Worm (Caenorhabditis elegans) whole organism, L3 larva: ENCODE measurements around the gene R11D1.7.

Experiments
- R02D3.7 ChIP-seq: fragments of 150-350 bp; optimal IDR thresholded peaks from 2 replicates; lab custom pipeline; 2014; ENCODE audit warnings: missing biosample characterization, missing genetic modification characterization
- ZK546.5 ChIP-seq: sonication (generic microtip); optimal IDR thresholded peaks from 2 replicates; lab custom pipeline; 2017; ENCODE audit warnings: missing biosample characterization, missing genetic modification characterization
- aly-2 ChIP-seq: fragments of 150-350 bp; optimal IDR thresholded peaks from 2 replicates; lab custom pipeline; 2014; ENCODE audit warnings: missing biosample characterization, missing genetic modification characterization
- ama-1 ChIP-seq: fragments of 150-350 bp; optimal IDR thresholded peaks from 2 replicates; lab custom pipeline; 2018
- ceh-16 ChIP-seq: sonication (generic microtip); optimal IDR thresholded peaks from 2 replicates; lab custom pipeline; 2017; ENCODE audit warnings: missing biosample characterization, missing genetic modification characterization
- ceh-82 ChIP-seq: fragments of 150-350 bp; optimal IDR thresholded peaks from 2 replicates; lab custom pipeline; 2014; ENCODE audit warnings: missing biosample characterization, missing genetic modification characterization
- ceh-9 ChIP-seq: sonication (generic microtip); optimal IDR thresholded peaks from 2 replicates; lab custom pipeline; 2018; ENCODE audit warnings: missing biosample characterization, missing genetic modification characterization
- daf-12 ChIP-seq: fragments of 150-350 bp; optimal IDR thresholded peaks from 2 replicates; lab custom pipeline; 2014; ENCODE audit warnings: missing biosample characterization, missing genetic modification reagents, missing genetic modification characterization
- egl-27 ChIP-seq: sonication (generic microtip); optimal IDR thresholded peaks from 4 replicates; lab custom pipeline; 2017; ENCODE audit warnings: missing biosample characterization, missing genetic modification reagents, missing genetic modification characterization
- elt-1 ChIP-seq: fragments of 150-350 bp; optimal IDR thresholded peaks from 2 replicates; lab custom pipeline; 2014; ENCODE audit warnings: missing biosample characterization, missing genetic modification characterization
- elt-2 ChIP-seq: sonication (generic microtip); optimal IDR thresholded peaks from 2 replicates; lab custom pipeline; 2016; ENCODE audit warnings: missing genetic modification reagents, mild to moderate bottlenecking, missing genetic modification characterization, missing compliant biosample characterization
- fkh-10 ChIP-seq: sonication (generic microtip); optimal IDR thresholded peaks from 2 replicates; lab custom pipeline; 2017; ENCODE audit warnings: missing biosample characterization, missing genetic modification reagents, missing genetic modification characterization
- fkh-2 ChIP-seq: fragments of 150-350 bp; optimal IDR thresholded peaks from 2 replicates; lab custom pipeline; 2014; ENCODE audit warnings: missing biosample characterization, missing genetic modification reagents, missing genetic modification characterization
- hmg-11 ChIP-seq: sonication (generic microtip); optimal IDR thresholded peaks from 2 replicates; lab custom pipeline; 2016; ENCODE audit warnings: missing genetic modification characterization, missing compliant biosample characterization
- jun-1 ChIP-seq: fragments of 150-350 bp; optimal IDR thresholded peaks from 2 replicates; lab custom pipeline; 2014; ENCODE audit warnings: missing biosample characterization, missing genetic modification reagents, missing genetic modification characterization
- lin-15B ChIP-seq: fragments of 150-350 bp; optimal IDR thresholded peaks from 2 replicates; lab custom pipeline; 2014; ENCODE audit warnings: missing biosample characterization, missing genetic modification characterization
- lsy-12 ChIP-seq: sonication (generic microtip); optimal IDR thresholded peaks from 2 replicates; lab custom pipeline; 2016; ENCODE audit warnings: mild to moderate bottlenecking, missing genetic modification characterization, missing compliant biosample characterization
- mdl-1 ChIP-seq: fragments of 150-350 bp; optimal IDR thresholded peaks from 2 replicates; lab custom pipeline; 2014; ENCODE audit warnings: missing biosample characterization, missing genetic modification characterization
- mml-1 ChIP-seq: fragments of 150-350 bp; sonication (generic microtip); optimal IDR thresholded peaks from 3 replicates; lab custom pipeline; 2014; ENCODE audit warnings: missing biosample characterization, missing genetic modification characterization
- nfya-1 ChIP-seq: sonication (generic microtip); optimal IDR thresholded peaks from 2 replicates; lab custom pipeline; 2017; ENCODE audit warnings: missing genetic modification characterization, mild to moderate bottlenecking, missing compliant biosample characterization, antibody characterized with exemption, moderate library complexity; ENCODE audit not compliant: insufficient read depth
- nhr-23 ChIP-seq: fragments of 150-350 bp; optimal IDR thresholded peaks from 2 replicates; lab custom pipeline; 2014; ENCODE audit warnings: missing biosample characterization, missing genetic modification reagents, missing genetic modification characterization
- nhr-25 ChIP-seq: sonication (generic microtip); optimal IDR thresholded peaks from 2 replicates; lab custom pipeline; 2017; ENCODE audit warnings: missing biosample characterization, missing genetic modification characterization
- nhr-28 ChIP-seq: fragments of 150-350 bp; optimal IDR thresholded peaks from 2 replicates; lab custom pipeline; 2014; ENCODE audit warnings: missing biosample characterization, missing genetic modification characterization
- nhr-77 ChIP-seq: fragments of 150-350 bp; optimal IDR thresholded peaks from 2 replicates; lab custom pipeline; 2014; ENCODE audit warnings: missing biosample characterization, missing genetic modification characterization
- pha-4 ChIP-seq: fragments of 150-350 bp; optimal IDR thresholded peaks from 2 replicates; lab custom pipeline; 2014; ENCODE audit warnings: missing biosample characterization, missing genetic modification reagents, missing genetic modification characterization
- pqm-1 ChIP-seq: fragments of 150-350 bp; optimal IDR thresholded peaks from 2 replicates; lab custom pipeline; 2017; ENCODE audit warnings: missing biosample characterization, missing genetic modification characterization, inconsistent platforms
- sea-2 ChIP-seq: fragments of 150-350 bp; sonication (generic microtip); optimal IDR thresholded peaks from 4 replicates; lab custom pipeline; 2014; ENCODE audit warnings: missing biosample characterization, missing genetic modification reagents, missing genetic modification characterization
- skn-1 ChIP-seq: fragments of 150-350 bp; optimal IDR thresholded peaks from 2 replicates; lab custom pipeline; 2014; ENCODE audit warnings: missing biosample characterization, missing genetic modification characterization
- snpc-4 ChIP-seq: fragments of 150-350 bp; optimal IDR thresholded peaks from 2 replicates; lab custom pipeline; 2014; ENCODE audit warnings: missing biosample characterization, missing genetic modification characterization
- tbx-2 ChIP-seq: sonication (generic microtip); optimal IDR thresholded peaks from 2 replicates; lab custom pipeline; 2016; ENCODE audit warnings: mild to moderate bottlenecking, missing genetic modification characterization, missing compliant biosample characterization
- unc-39 ChIP-seq: sonication (generic microtip); optimal IDR thresholded peaks from 4 replicates; lab custom pipeline; 2017; ENCODE audit warnings: missing biosample characterization, missing genetic modification characterization
- ztf-4 ChIP-seq: fragments of 150-350 bp; optimal IDR thresholded peaks from 2 replicates; lab custom pipeline; 2014; ENCODE audit warnings: missing biosample characterization, missing genetic modification characterization

Gene R11D1.7

ce11 chrV:12695968-12696367, 23.8 kb upstream of the R11D1.7 start, which contains the start of gene K10C8.4:
Gene K10C8.4 (plus strand): TSS chrV:12696268.
- TF ChIP-seq hmg-11 (tag; lab: Kevin White, UChicago) (peak; percentile 3), nhr-25 (tag; lab: Kevin White, UChicago) (no peak)

- no peak for TF ChIP-seq lsy-12 (tag; lab: Kevin White, UChicago)
Measured at ce11 chrV:12696790-12697189, 23.0 kb upstream of the R11D1.7 start.

ce11 chrV:12697364-12697901, 22.4 kb upstream of the R11D1.7 start, which contains the start of gene istr-1:
Gene istr-1 (plus strand): TSS chrV:12697858.
- TF ChIP-seq skn-1 (no peak), egl-27 (tag; lab: Kevin White, UChicago) (no peak), nfya-1 (peak; percentile 34), elt-2 (tag; lab: Kevin White, UChicago) (no peak), R02D3.7 (tag; lab: Kevin White, UChicago) (no peak), hmg-11 (tag; lab: Kevin White, UChicago) (peak; percentile 22), pha-4 (tag; lab: Kevin White, UChicago) (peak; percentile 36), mml-1 (tag; lab: Kevin White, UChicago) (no peak), ceh-82 (tag; lab: Kevin White, UChicago) (no peak), ZK546.5 (tag; lab: Kevin White, UChicago) (no peak), ztf-4 (tag; lab: Kevin White, UChicago) (no peak), lin-15B (tag; lab: Kevin White, UChicago) (peak; percentile 51), nhr-28 (no peak), jun-1 (peak; percentile 16), snpc-4 (tag; lab: Kevin White, UChicago) (peak; percentile 17)
- TF ChIP-seq, all 47 proteins: peak for 6

ce11 chrV:12701613-12702012, 18.2 kb upstream of the R11D1.7 start:
- TF ChIP-seq ztf-4 (tag; lab: Kevin White, UChicago): no peak
- TF ChIP-seq nfya-1: no peak
- no peak for TF ChIP-seq elt-2 (tag; lab: Kevin White, UChicago)
- no peak for TF ChIP-seq nhr-28
- no peak for TF ChIP-seq elt-1 (tag; lab: Kevin White, UChicago)
- no peak for TF ChIP-seq daf-12 (tag; lab: Kevin White, UChicago)
- no peak for TF ChIP-seq nhr-77
- TF ChIP-seq mml-1 (tag; lab: Kevin White, UChicago): no peak
- no peak for TF ChIP-seq ceh-16 (tag; lab: Kevin White, UChicago)
- TF ChIP-seq snpc-4 (tag; lab: Kevin White, UChicago): no peak
- no peak for TF ChIP-seq ceh-9
- TF ChIP-seq nhr-23 (tag; lab: Kevin White, UChicago): no peak
- TF ChIP-seq fkh-10 (GFP tag; lab: Kevin White, UChicago): no peak
- TF ChIP-seq sea-2 (GFP tag; lab: Kevin White, UChicago): no peak

- no peak for TF ChIP-seq elt-1 (tag; lab: Kevin White, UChicago)
- TF ChIP-seq pqm-1 (tag; lab: Kevin White, UChicago): no peak
- TF ChIP-seq fkh-10 (GFP tag; lab: Kevin White, UChicago): no peak
- no peak for TF ChIP-seq ceh-9
- no peak for TF ChIP-seq aly-2 (tag; lab: Kevin White, UChicago)
- no peak for TF ChIP-seq ZK546.5 (tag; lab: Kevin White, UChicago)
- TF ChIP-seq ama-1: no peak
- no peak for TF ChIP-seq lsy-12 (tag; lab: Kevin White, UChicago)
- TF ChIP-seq R02D3.7 (tag; lab: Kevin White, UChicago): no peak
- no peak for TF ChIP-seq unc-39 (tag; lab: Kevin White, UChicago)
- no peak for TF ChIP-seq lin-15B (tag; lab: Kevin White, UChicago)
- no peak for TF ChIP-seq jun-1
- no peak for TF ChIP-seq mdl-1 (tag; lab: Kevin White, UChicago)
- TF ChIP-seq snpc-4 (tag; lab: Kevin White, UChicago): no peak
- TF ChIP-seq tbx-2 (tag; lab: Kevin White, UChicago): no peak
- no peak for TF ChIP-seq egl-27 (tag; lab: Kevin White, UChicago)
- TF ChIP-seq fkh-2: no peak
Measured at ce11 chrV:12704077-12704476, 15.7 kb upstream of the R11D1.7 start, which contains the start of gene R11D1.1. Gene R11D1.1 (plus strand): TSS chrV:12704377.
